Worm (Caenorhabditis elegans): ENCODE data around the gene F14F9.4.

DNA sequence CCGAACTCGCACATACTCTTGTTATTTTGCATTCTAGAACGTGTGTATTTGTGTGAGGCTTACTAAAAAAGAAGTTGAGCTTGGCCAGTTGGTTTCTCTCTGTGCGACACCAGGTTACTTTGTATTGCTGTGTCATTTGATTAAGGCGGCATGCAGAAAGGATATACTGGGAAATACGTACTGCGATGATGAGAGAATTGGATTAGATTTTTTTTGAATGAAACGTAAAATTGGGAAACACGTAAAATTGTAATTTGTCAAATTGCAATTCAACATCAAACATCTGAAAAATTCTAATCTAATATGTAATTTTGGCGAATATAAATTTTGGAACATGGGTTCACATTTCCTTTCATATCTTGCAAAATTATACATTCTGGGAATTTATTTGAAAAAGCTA, 11.2 kb downstream of the F14F9.4 start, which contains the start of gene srh-129:
- TF ChIP-seq nhr-12 (tag; optimal IDR thresholded peaks at IDR 0.05), result no peak
- TF ChIP-seq ztf-11 (tag; optimal IDR thresholded peaks at IDR 0.05), result no peak
- TF ChIP-seq snpc-4 (tag; optimal IDR thresholded peaks at IDR 0.05), result no peak
- no peak for TF ChIP-seq ama-1 (optimal IDR thresholded peaks at IDR 0.05)
- no peak for TF ChIP-seq fos-1 (tag; optimal IDR thresholded peaks at IDR 0.05)
- no peak for TF ChIP-seq ceh-16 (tag; optimal IDR thresholded peaks at IDR 0.05)
- no peak for TF ChIP-seq aly-2 (tag; optimal IDR thresholded peaks at IDR 0.05)
- no peak for TF ChIP-seq ztf-4 (tag; optimal IDR thresholded peaks at IDR 0.05)
- TF ChIP-seq nhr-28 (tag; optimal IDR thresholded peaks at IDR 0.05), result no peak
- TF ChIP-seq tbx-2 (tag; optimal IDR thresholded peaks at IDR 0.05), result no peak
- TF ChIP-seq nhr-76 (tag; optimal IDR thresholded peaks at IDR 0.05), result no peak
- TF ChIP-seq pqm-1 (tag; optimal IDR thresholded peaks at IDR 0.05), result no peak
- no peak for TF ChIP-seq fkh-10 (GFP tag; optimal IDR thresholded peaks at IDR 0.05)
